Worm (Caenorhabditis elegans): Measurements from ENCODE around the gene F14H12.6.

ce11 chrX:4322847-4323455, 34.4 kb downstream of the F14H12.6 start:
- TF ChIP-seq aptf-3 (GFP tag; IDR thresholded peaks at IDR 0.05) = no peak
- no peak for TF ChIP-seq snpc-4 (GFP tag; optimal IDR thresholded peaks at IDR 0.05)
- no peak for TF ChIP-seq snpc-4 (tag; optimal IDR thresholded peaks at IDR 0.05)
- TF ChIP-seq egl-44 (GFP tag; IDR thresholded peaks at IDR 0.05) = no peak
- no peak for TF ChIP-seq dpff-1 (tag; optimal IDR thresholded peaks at IDR 0.05)
- TF ChIP-seq unc-62 (GFP tag; optimal IDR thresholded peaks at IDR 0.05) = no peak
- no peak for TF ChIP-seq hrde-1 (tag; optimal IDR thresholded peaks at IDR 0.05; ENCODE audit: borderline replicate concordance)
- TF ChIP-seq lin-26 (GFP tag; IDR thresholded peaks at IDR 0.05) = no peak
